Fruit fly (Drosophila melanogaster): ENCODE measurements around the gene CG2444.

The CG2444 gene

dm6 chrX:11664058-11664457, 41.0 kb downstream of the CG2444 start:
- TF ChIP-seq woc (GFP tag; optimal IDR thresholded peaks at IDR 0.05) (no peak), Mio (GFP tag; optimal IDR thresholded peaks at IDR 0.05) (no peak), Hr78 (GFP tag; optimal IDR thresholded peaks at IDR 0.05) (no peak), dsf (GFP tag; optimal IDR thresholded peaks at IDR 0.05; ENCODE audit: borderline replicate concordance) (no peak), tai (GFP tag; optimal IDR thresholded peaks at IDR 0.05) (no peak), HLH106 (tag; optimal IDR thresholded peaks at IDR 0.05) (peak; percentile 13), rgr (GFP tag; optimal IDR thresholded peaks at IDR 0.05) (no peak), ey (GFP tag; optimal IDR thresholded peaks at IDR 0.05) (peak; percentile 9), Dfd (GFP tag; optimal IDR thresholded peaks at IDR 0.05) (no peak), N (GFP tag; optimal IDR thresholded peaks at IDR 0.05) (no peak), Hr83 (GFP tag; optimal IDR thresholded peaks at IDR 0.05; ENCODE audit: poor library complexity, severe bottlenecking) (no peak), Vsx2 (GFP tag; optimal IDR thresholded peaks at IDR 0.05; ENCODE audit: partially characterized antibody) (no peak), sv (GFP tag; optimal IDR thresholded peaks at IDR 0.05) (no peak), psq (GFP tag; optimal IDR thresholded peaks at IDR 0.05) (no peak), Abd-B (GFP tag; optimal IDR thresholded peaks at IDR 0.05) (no peak), Sp1 (GFP tag; optimal IDR thresholded peaks at IDR 0.05) (no peak), br (GFP tag; optimal IDR thresholded peaks at IDR 0.05) (no peak), foxo (GFP tag; optimal IDR thresholded peaks at IDR 0.05) (peak in 1 of 2 experiments; percentile 27), GATAd (GFP tag; optimal IDR thresholded peaks at IDR 0.05) (no peak), CG32264 (GFP tag; optimal IDR thresholded peaks at IDR 0.05) (no peak), usp (GFP tag; optimal IDR thresholded peaks at IDR 0.05) (no peak), Rel (GFP tag; optimal IDR thresholded peaks at IDR 0.05) (no peak), Rel (tag; optimal IDR thresholded peaks at IDR 0.05) (no peak), dmrt93B (GFP tag; optimal IDR thresholded peaks at IDR 0.05) (no peak), brk (GFP tag; optimal IDR thresholded peaks at IDR 0.05) (no peak), jim (GFP tag; optimal IDR thresholded peaks at IDR 0.05) (no peak), Myc (optimal IDR thresholded peaks at IDR 0.05) (no peak), OdsH (GFP tag; optimal IDR thresholded peaks at IDR 0.05) (no peak), CG9705 (GFP tag; optimal IDR thresholded peaks at IDR 0.05) (no peak), fru (GFP tag; optimal IDR thresholded peaks at IDR 0.05) (no peak), lola (GFP tag; optimal IDR thresholded peaks at IDR 0.05) (no peak), pan (optimal IDR thresholded peaks at IDR 0.05) (no peak), h (GFP tag; optimal IDR thresholded peaks at IDR 0.05) (peak; percentile 20), sage (GFP tag; optimal IDR thresholded peaks at IDR 0.05) (no peak), Jra (GFP tag; optimal IDR thresholded peaks at IDR 0.05) (no peak)

- TF ChIP-seq Jra (GFP tag; optimal IDR thresholded peaks at IDR 0.05) (no peak), N (GFP tag; optimal IDR thresholded peaks at IDR 0.05) (no peak), Hnf4 (GFP tag; optimal IDR thresholded peaks at IDR 0.05) (peak; percentile 47), pan (optimal IDR thresholded peaks at IDR 0.05) (no peak), psq (GFP tag; optimal IDR thresholded peaks at IDR 0.05) (peak; percentile 31), sv (GFP tag; optimal IDR thresholded peaks at IDR 0.05) (no peak), Sp1 (GFP tag; optimal IDR thresholded peaks at IDR 0.05) (peak; percentile 12), Mio (GFP tag; optimal IDR thresholded peaks at IDR 0.05) (no peak), sage (GFP tag; optimal IDR thresholded peaks at IDR 0.05) (no peak), tai (GFP tag; optimal IDR thresholded peaks at IDR 0.05) (no peak), CG9705 (GFP tag; optimal IDR thresholded peaks at IDR 0.05) (no peak), woc (GFP tag; optimal IDR thresholded peaks at IDR 0.05) (no peak), fru (GFP tag; optimal IDR thresholded peaks at IDR 0.05) (peak; percentile 28), Hr78 (GFP tag; optimal IDR thresholded peaks at IDR 0.05) (no peak), OdsH (GFP tag; optimal IDR thresholded peaks at IDR 0.05) (peak; percentile 44), Dfd (GFP tag; optimal IDR thresholded peaks at IDR 0.05) (no peak), Vsx2 (GFP tag; optimal IDR thresholded peaks at IDR 0.05; ENCODE audit: partially characterized antibody) (no peak), usp (GFP tag; optimal IDR thresholded peaks at IDR 0.05) (no peak), CG32264 (GFP tag; optimal IDR thresholded peaks at IDR 0.05) (no peak), br (GFP tag; optimal IDR thresholded peaks at IDR 0.05) (peak; percentile 43), dsf (GFP tag; optimal IDR thresholded peaks at IDR 0.05; ENCODE audit: borderline replicate concordance) (no peak), Myc (optimal IDR thresholded peaks at IDR 0.05) (no peak), brk (GFP tag; optimal IDR thresholded peaks at IDR 0.05) (no peak), rgr (GFP tag; optimal IDR thresholded peaks at IDR 0.05) (peak; percentile 64), h (GFP tag; optimal IDR thresholded peaks at IDR 0.05) (peak; percentile 56), Rel (GFP tag; optimal IDR thresholded peaks at IDR 0.05) (no peak), Rel (tag; optimal IDR thresholded peaks at IDR 0.05) (no peak), Hr83 (GFP tag; optimal IDR thresholded peaks at IDR 0.05; ENCODE audit: poor library complexity, severe bottlenecking) (peak; percentile 63), HLH106 (tag; optimal IDR thresholded peaks at IDR 0.05) (no peak), Dif (GFP tag; optimal IDR thresholded peaks at IDR 0.05; ENCODE audit: partially characterized antibody) (no peak), jim (GFP tag; optimal IDR thresholded peaks at IDR 0.05) (no peak), CrebA (GFP tag; optimal IDR thresholded peaks at IDR 0.05; ENCODE audit: borderline replicate concordance) (no peak), foxo (GFP tag; optimal IDR thresholded peaks at IDR 0.05) (peak in 1 of 2 experiments; percentile 37), ey (GFP tag; optimal IDR thresholded peaks at IDR 0.05) (no peak), lola (GFP tag; optimal IDR thresholded peaks at IDR 0.05) (no peak), dmrt93B (GFP tag; optimal IDR thresholded peaks at IDR 0.05) (peak; percentile 12)
Observed at dm6 chrX:11660476-11660875, 44.6 kb downstream of the CG2444 start.

Data from whole organism, wandering third instar larva.